Worm (Caenorhabditis elegans) whole organism, L4/young adult: ENCODE data around the gene T10B9.9.

Source experiments
- W03F9.2 ChIP-seq: fragments of 150-350 bp; optimal IDR thresholded peaks from 2 replicates; lab custom pipeline; 2014; ENCODE audit warnings: missing biosample characterization, missing genetic modification characterization
- dao-5 ChIP-seq: sonication (generic microtip); optimal IDR thresholded peaks from 2 replicates; lab custom pipeline; 2016; ENCODE audit warnings: missing genotype, missing genetic modification characterization, moderate library complexity, missing compliant biosample characterization
- him-1 ChIP-seq: sonication (generic microtip); optimal IDR thresholded peaks from 2 replicates; lab custom pipeline; 2016; ENCODE audit warnings: missing genotype, missing genetic modification reagents, missing genetic modification characterization, missing compliant biosample characterization

The T10B9.9 gene

ce11 chrII:9774653-9775052, 1.0 kb downstream of the T10B9.9 start:
- TF ChIP-seq W03F9.2 (tag; lab: Kevin White, UChicago) (peak; percentile 54), dao-5 (peak; percentile 6), him-1 (tag; lab: Kevin White, UChicago) (peak; percentile 32)

- TF ChIP-seq dao-5 = no peak
- TF ChIP-seq W03F9.2 (tag; lab: Kevin White, UChicago) = no peak
- TF ChIP-seq him-1 (tag; lab: Kevin White, UChicago) = no peak
These were observed 1.7 kb downstream of the T10B9.9 start, which contains the start of gene ZK1321.4 for ce11 chrII:9773892-9774581. TSS of gene ZK1321.4 (minus strand) at chrII:9773942.

- no peak for TF ChIP-seq him-1 (tag; lab: Kevin White, UChicago)
- TF ChIP-seq W03F9.2 (tag; lab: Kevin White, UChicago) = peak; percentile 53
These were observed 5.7 kb downstream of the T10B9.9 start, which contains the start of gene aqp-10 for ce11 chrII:9769797-9770520. TSS of gene aqp-10 (minus strand) at chrII:9769847.

- TF ChIP-seq him-1 (tag; lab: Kevin White, UChicago) (no peak), W03F9.2 (tag; lab: Kevin White, UChicago) (no peak), dao-5 (no peak)
These were observed 11.0 kb downstream of the T10B9.9 start for ce11 chrII:9764696-9765095.

ce11 chrII:9759382-9759781, 16.3 kb downstream of the T10B9.9 start:
- TF ChIP-seq dao-5 (no peak), W03F9.2 (tag; lab: Kevin White, UChicago) (no peak), him-1 (tag; lab: Kevin White, UChicago) (no peak)

ce11 chrII:9757651-9758282, 17.9 kb downstream of the T10B9.9 start, which contains the start of gene shk-1:
TSS of gene shk-1 (plus strand) at chrII:9758232.
- TF ChIP-seq W03F9.2 (tag; lab: Kevin White, UChicago) = no peak
- no peak for TF ChIP-seq dao-5
- TF ChIP-seq him-1 (tag; lab: Kevin White, UChicago) = no peak

- no peak for TF ChIP-seq W03F9.2 (tag; lab: Kevin White, UChicago)
- no peak for TF ChIP-seq him-1 (tag; lab: Kevin White, UChicago)
- no peak for TF ChIP-seq dao-5
These were observed 20.3 kb downstream of the T10B9.9 start for ce11 chrII:9755425-9755824.

ce11 chrII:9753730-9754129, 22.0 kb downstream of the T10B9.9 start, which contains the start of gene ZK1321.1:
TSS of gene ZK1321.1 (plus strand) at chrII:9754030.
- TF ChIP-seq W03F9.2 (tag; lab: Kevin White, UChicago) (no peak), him-1 (tag; lab: Kevin White, UChicago) (no peak), dao-5 (no peak)

ce11 chrII:9753056-9753455, 22.6 kb downstream of the T10B9.9 start, which contains the start of gene Y53C12B.7:
TSS of gene Y53C12B.7 (minus strand) at chrII:9753218.
- TF ChIP-seq dao-5 (no peak), W03F9.2 (tag; lab: Kevin White, UChicago) (no peak), him-1 (tag; lab: Kevin White, UChicago) (no peak)

ce11 chrII:9752278-9752677, 23.4 kb downstream of the T10B9.9 start:
- TF ChIP-seq him-1 (tag; lab: Kevin White, UChicago) (no peak), dao-5 (no peak), W03F9.2 (tag; lab: Kevin White, UChicago) (no peak)

- TF ChIP-seq W03F9.2 (tag; lab: Kevin White, UChicago) (peak; percentile 85), dao-5 (no peak), him-1 (tag; lab: Kevin White, UChicago) (peak; percentile 14)
These were observed 29.6 kb downstream of the T10B9.9 start, which contains the start of the genes Y53C12B.1 and nos-3 for ce11 chrII:9746069-9746468. TSS of gene Y53C12B.1 (minus strand) at chrII:9746078. TSS of gene nos-3 (plus strand) at chrII:9746316.

ce11 chrII:9742784-9743183, 32.9 kb downstream of the T10B9.9 start, which contains the start of gene pno-1:
TSS of gene pno-1 (minus strand) at chrII:9742884.
- TF ChIP-seq him-1 (tag; lab: Kevin White, UChicago) = no peak
- no peak for TF ChIP-seq W03F9.2 (tag; lab: Kevin White, UChicago)
- TF ChIP-seq dao-5 = no peak

ce11 chrII:9741400-9741799, 34.3 kb downstream of the T10B9.9 start:
- TF ChIP-seq dao-5 = no peak
- TF ChIP-seq him-1 (tag; lab: Kevin White, UChicago) = no peak
- no peak for TF ChIP-seq W03F9.2 (tag; lab: Kevin White, UChicago)
